Fruit fly (Drosophila melanogaster) Kc167 (cell line): ENCODE data around the gene CG31010.

ENCODE experiments used
- Myc ChIP-seq: fragments of >200 bp; optimal IDR thresholded peaks from 2 replicates; lab custom pipeline; 2017; ENCODE audit warnings: missing external identifiers
- Sin3A ChIP-seq: fragments of >200 bp; optimal IDR thresholded peaks from 2 replicates; lab custom pipeline; 2018; ENCODE audit warnings: missing external identifiers
- h ChIP-seq: fragments of >200 bp; optimal IDR thresholded peaks from 3 replicates; lab custom pipeline; 2018; ENCODE audit warnings: missing external identifiers
- insv ChIP-seq: fragments of >200 bp; optimal IDR thresholded peaks from 3 replicates; lab custom pipeline; 2018; ENCODE audit warnings: missing external identifiers
- psq ChIP-seq: fragments of >200 bp; optimal IDR thresholded peaks from 2 replicates; lab custom pipeline; 2017; ENCODE audit warnings: missing external identifiers
- ttk ChIP-seq: sonication (Bioruptor generic); optimal IDR thresholded peaks from 2 replicates; lab custom pipeline; 2017; ENCODE audit warnings: missing external identifiers

CG31010 gene

dm6 chr3R:30706021-30706420 lies at the start of gene CG31010:
CG31010 (minus strand) TSS chr3R:30706121.
- TF ChIP-seq h (lab: Kevin White, UChicago) (no peak), insv (lab: Kevin White, UChicago) (no peak)

dm6 chr3R:30754488-30755223 lies 48.7 kb upstream of the CG31010 start:
- TF ChIP-seq Sin3A (lab: Kevin White, UChicago) (no peak), ttk (lab: Kevin White, UChicago) (no peak), Myc (lab: Kevin White, UChicago) (no peak), insv (lab: Kevin White, UChicago) (no peak), psq (lab: Kevin White, UChicago) (no peak), h (lab: Kevin White, UChicago) (no peak)

- TF ChIP-seq psq (lab: Kevin White, UChicago) = no peak
- TF ChIP-seq h (lab: Kevin White, UChicago) = no peak
- no peak for TF ChIP-seq insv (lab: Kevin White, UChicago)
- TF ChIP-seq Myc (lab: Kevin White, UChicago) = no peak
- no peak for TF ChIP-seq ttk (lab: Kevin White, UChicago)
- TF ChIP-seq Sin3A (lab: Kevin White, UChicago) = no peak
These were observed 45.0 kb upstream of the CG31010 start for dm6 chr3R:30750898-30751297.

dm6 chr3R:30747039-30747438 lies 41.1 kb upstream of the CG31010 start:
- TF ChIP-seq insv (lab: Kevin White, UChicago) = no peak

DNA sequence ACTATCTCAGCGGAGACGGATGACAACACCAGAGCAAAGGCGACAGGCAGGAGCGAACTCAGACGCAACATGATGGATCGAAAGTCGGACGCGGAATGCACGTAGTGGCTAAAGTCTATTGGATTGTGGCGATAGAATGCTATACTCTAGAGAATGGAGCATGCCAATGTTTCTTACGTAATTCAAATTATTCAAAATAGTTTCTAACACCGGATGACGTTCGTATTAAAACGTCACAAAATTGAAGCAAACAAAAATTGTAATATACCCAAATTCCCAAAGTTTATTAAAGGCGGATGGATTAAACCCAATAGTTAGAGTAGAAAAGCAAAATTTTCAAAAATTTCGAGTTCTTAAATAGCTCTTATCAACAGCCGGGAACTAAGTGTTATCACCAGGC lies 40.3 kb upstream of the CG31010 start, which contains the start of gene Npc2h:
Gene Npc2h (minus strand): TSS at position 101 of the 400 bp plus-strand sequence.
- no peak for TF ChIP-seq ttk (lab: Kevin White, UChicago)
- no peak for TF ChIP-seq Sin3A (lab: Kevin White, UChicago)
- TF ChIP-seq Myc (lab: Kevin White, UChicago) = no peak
- no peak for TF ChIP-seq psq (lab: Kevin White, UChicago)
- TF ChIP-seq h (lab: Kevin White, UChicago) = no peak
- no peak for TF ChIP-seq insv (lab: Kevin White, UChicago)

DNA sequence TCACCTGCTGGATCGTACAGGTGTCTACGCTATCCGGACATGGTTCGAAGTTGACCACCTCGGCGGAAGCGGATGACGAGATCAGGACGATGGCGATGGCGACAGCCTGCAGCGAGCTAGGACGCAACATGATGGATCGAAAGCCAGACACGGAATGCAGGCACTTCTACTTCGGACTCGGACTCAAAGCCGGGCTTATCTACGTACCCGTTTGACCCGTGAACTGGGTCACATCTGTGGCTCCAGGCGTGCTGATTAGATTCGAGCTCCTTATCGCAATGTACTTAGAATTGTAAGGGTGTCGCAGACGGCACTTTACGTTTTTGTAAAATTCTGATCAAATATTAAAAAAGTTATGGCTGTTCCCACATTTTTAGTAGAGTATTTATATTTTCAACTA lies 39.2 kb upstream of the CG31010 start, which contains the start of gene Npc2g:
Gene Npc2g (minus strand): TSS at position 160 of the 400 bp plus-strand sequence.
- TF ChIP-seq insv (lab: Kevin White, UChicago) = no peak
- TF ChIP-seq Myc (lab: Kevin White, UChicago) = no peak
- TF ChIP-seq psq (lab: Kevin White, UChicago) = no peak
- TF ChIP-seq ttk (lab: Kevin White, UChicago) = no peak
- no peak for TF ChIP-seq h (lab: Kevin White, UChicago)
- no peak for TF ChIP-seq Sin3A (lab: Kevin White, UChicago)

dm6 chr3R:30742580-30742979 lies 36.7 kb upstream of the CG31010 start, which contains the start of gene CG15543:
CG15543 (plus strand) TSS chr3R:30742880.
- TF ChIP-seq Myc (lab: Kevin White, UChicago) (no peak), ttk (lab: Kevin White, UChicago) (no peak), psq (lab: Kevin White, UChicago) (no peak), h (lab: Kevin White, UChicago) (no peak), insv (lab: Kevin White, UChicago) (no peak), Sin3A (lab: Kevin White, UChicago) (no peak)

- TF ChIP-seq psq (lab: Kevin White, UChicago) (no peak), ttk (lab: Kevin White, UChicago) (no peak), h (lab: Kevin White, UChicago) (no peak), Sin3A (lab: Kevin White, UChicago) (no peak), insv (lab: Kevin White, UChicago) (no peak), Myc (lab: Kevin White, UChicago) (no peak)
These were observed 35.5 kb upstream of the CG31010 start for dm6 chr3R:30741371-30741770.

DNA sequence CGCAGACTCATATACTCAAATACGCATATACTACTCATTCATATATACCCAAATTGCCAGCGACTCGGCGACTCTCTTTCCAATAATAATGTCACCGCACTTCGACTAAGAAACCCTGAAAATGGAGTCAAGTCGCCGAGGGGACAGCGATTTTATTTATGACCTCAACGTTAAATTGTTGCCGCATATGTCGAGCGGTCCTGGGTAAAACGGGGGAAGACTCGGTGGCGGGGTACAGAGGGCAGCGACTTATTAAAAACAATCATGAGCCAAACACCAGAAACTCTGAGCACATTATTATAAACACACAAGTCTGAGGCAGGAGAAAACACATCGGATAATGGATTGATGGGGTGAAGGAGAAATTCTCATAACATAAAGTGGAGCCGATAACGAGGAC lies 29.1 kb upstream of the CG31010 start:
- TF ChIP-seq Sin3A (lab: Kevin White, UChicago) (no peak), insv (lab: Kevin White, UChicago) (no peak), psq (lab: Kevin White, UChicago) (no peak), ttk (lab: Kevin White, UChicago) (no peak), Myc (lab: Kevin White, UChicago) (no peak), h (lab: Kevin White, UChicago) (no peak)

dm6 chr3R:30734576-30734975 lies 28.7 kb upstream of the CG31010 start:
- TF ChIP-seq Myc (lab: Kevin White, UChicago) (no peak), ttk (lab: Kevin White, UChicago) (no peak), insv (lab: Kevin White, UChicago) (no peak), h (lab: Kevin White, UChicago) (no peak), Sin3A (lab: Kevin White, UChicago) (no peak), psq (lab: Kevin White, UChicago) (no peak)

- TF ChIP-seq h (lab: Kevin White, UChicago) (no peak), psq (lab: Kevin White, UChicago) (no peak), Sin3A (lab: Kevin White, UChicago) (no peak), Myc (lab: Kevin White, UChicago) (no peak), insv (lab: Kevin White, UChicago) (no peak), ttk (lab: Kevin White, UChicago) (no peak)
These were observed 27.2 kb upstream of the CG31010 start for dm6 chr3R:30733081-30733480.

- no peak for TF ChIP-seq h (lab: Kevin White, UChicago)
- no peak for TF ChIP-seq Myc (lab: Kevin White, UChicago)
- TF ChIP-seq Sin3A (lab: Kevin White, UChicago) = no peak
- TF ChIP-seq ttk (lab: Kevin White, UChicago) = no peak
- TF ChIP-seq insv (lab: Kevin White, UChicago) = no peak
- TF ChIP-seq psq (lab: Kevin White, UChicago) = no peak
These were observed 25.1 kb upstream of the CG31010 start, which contains the start of gene CG11313 for dm6 chr3R:30731065-30731464. CG11313 (minus strand) TSS chr3R:30731165.
